Fruit fly (Drosophila melanogaster): Measurements from ENCODE around the gene Dap160.

dm6 chr2L:21113546-21113945, 28.6 kb downstream of the Dap160 start:
- TF ChIP-seq ttk (optimal IDR thresholded peaks at IDR 0.05) = no peak
- no peak for TF ChIP-seq Sin3A (optimal IDR thresholded peaks at IDR 0.05)
- TF ChIP-seq h (optimal IDR thresholded peaks at IDR 0.05) = no peak
- TF ChIP-seq psq (optimal IDR thresholded peaks at IDR 0.05) = no peak
